Fruit fly (Drosophila melanogaster): Measurements from ENCODE around the gene mth.

DNA sequence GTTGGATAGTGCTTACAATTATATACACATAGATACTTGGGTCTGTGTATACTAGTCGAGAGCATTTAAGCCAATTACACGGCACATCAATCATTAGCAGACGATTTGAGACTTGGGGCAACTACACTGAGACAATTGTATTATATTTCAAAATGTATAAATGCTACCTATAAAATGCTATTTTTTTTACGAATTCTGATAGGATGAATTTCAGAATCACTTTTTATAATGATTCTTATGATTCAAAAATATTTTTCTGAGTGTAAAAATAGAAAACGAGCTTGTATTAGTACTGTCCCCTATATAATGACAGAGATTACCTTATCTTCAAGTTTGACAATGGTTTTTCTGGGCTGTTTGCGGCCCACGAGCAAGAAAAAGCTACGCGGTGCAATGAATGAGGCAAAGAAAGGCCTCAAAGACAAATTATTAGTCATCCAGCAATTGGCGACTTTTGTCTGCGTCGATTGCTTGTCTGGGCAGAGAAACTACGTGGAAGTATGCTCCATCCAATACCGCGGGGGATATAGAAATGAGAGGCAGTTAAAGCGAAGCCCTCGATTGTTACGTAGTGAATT lies 4.0 kb upstream of the mth start:
- TF ChIP-seq pan (optimal IDR thresholded peaks at IDR 0.05) (no peak), psq (optimal IDR thresholded peaks at IDR 0.05) (no peak), Dll (optimal IDR thresholded peaks at IDR 0.05) (no peak)

Measured in whole organism.